Worm (Caenorhabditis elegans) whole organism, L3 larva: ENCODE results near the gene C18B2.2.

ENCODE experiments used
- R02D3.7 ChIP-seq: fragments of 150-350 bp; optimal IDR thresholded peaks from 2 replicates; lab custom pipeline; 2014; ENCODE audit warnings: missing biosample characterization, missing genetic modification characterization
- ZK546.5 ChIP-seq: sonication (generic microtip); optimal IDR thresholded peaks from 2 replicates; lab custom pipeline; 2017; ENCODE audit warnings: missing biosample characterization, missing genetic modification characterization
- aly-2 ChIP-seq: fragments of 150-350 bp; optimal IDR thresholded peaks from 2 replicates; lab custom pipeline; 2014; ENCODE audit warnings: missing biosample characterization, missing genetic modification characterization
- ceh-16 ChIP-seq: sonication (generic microtip); optimal IDR thresholded peaks from 2 replicates; lab custom pipeline; 2017; ENCODE audit warnings: missing biosample characterization, missing genetic modification characterization
- ceh-28 ChIP-seq: fragments of 150-350 bp; optimal IDR thresholded peaks from 2 replicates; lab custom pipeline; 2014; ENCODE audit warnings: missing biosample characterization, missing genetic modification reagents, missing genetic modification characterization
- ceh-82 ChIP-seq: fragments of 150-350 bp; optimal IDR thresholded peaks from 2 replicates; lab custom pipeline; 2014; ENCODE audit warnings: missing biosample characterization, missing genetic modification characterization
- daf-12 ChIP-seq: fragments of 150-350 bp; optimal IDR thresholded peaks from 2 replicates; lab custom pipeline; 2014; ENCODE audit warnings: missing biosample characterization, missing genetic modification reagents, missing genetic modification characterization
- egl-27 ChIP-seq: sonication (generic microtip); optimal IDR thresholded peaks from 4 replicates; lab custom pipeline; 2017; ENCODE audit warnings: missing biosample characterization, missing genetic modification reagents, missing genetic modification characterization
- elt-3 ChIP-seq, 3 experiments: fragments of 150-350 bp in 1 of 3; sonication (generic microtip) in 2 of 3; optimal IDR thresholded peaks; 2 replicates in 2 of 3; 4 replicates in 1 of 3; lab custom pipeline; 2014 to 2017; ENCODE audit warnings: missing biosample characterization in 3 of 3, missing genetic modification characterization in 3 of 3
- fkh-2 ChIP-seq: fragments of 150-350 bp; optimal IDR thresholded peaks from 2 replicates; lab custom pipeline; 2014; ENCODE audit warnings: missing biosample characterization, missing genetic modification reagents, missing genetic modification characterization
- hmg-11 ChIP-seq: sonication (generic microtip); optimal IDR thresholded peaks from 2 replicates; lab custom pipeline; 2016; ENCODE audit warnings: missing genetic modification characterization, missing compliant biosample characterization
- lin-15B ChIP-seq: fragments of 150-350 bp; optimal IDR thresholded peaks from 2 replicates; lab custom pipeline; 2014; ENCODE audit warnings: missing biosample characterization, missing genetic modification characterization
- lin-39 ChIP-seq: fragments of 150-350 bp; optimal IDR thresholded peaks from 2 replicates; lab custom pipeline; 2018; ENCODE audit warnings: missing biosample characterization, missing genetic modification reagents, missing genetic modification characterization
- lsy-12 ChIP-seq: sonication (generic microtip); optimal IDR thresholded peaks from 2 replicates; lab custom pipeline; 2016; ENCODE audit warnings: mild to moderate bottlenecking, missing genetic modification characterization, missing compliant biosample characterization
- mml-1 ChIP-seq: fragments of 150-350 bp; sonication (generic microtip); optimal IDR thresholded peaks from 3 replicates; lab custom pipeline; 2014; ENCODE audit warnings: missing biosample characterization, missing genetic modification characterization
- nfya-1 ChIP-seq: sonication (generic microtip); optimal IDR thresholded peaks from 2 replicates; lab custom pipeline; 2017; ENCODE audit warnings: missing genetic modification characterization, mild to moderate bottlenecking, missing compliant biosample characterization, antibody characterized with exemption, moderate library complexity; ENCODE audit not compliant: insufficient read depth
- nhr-11 ChIP-seq: fragments of 150-350 bp; optimal IDR thresholded peaks from 2 replicates; lab custom pipeline; 2014; ENCODE audit warnings: missing biosample characterization, missing genetic modification characterization
- nhr-12 ChIP-seq: fragments of 150-350 bp; optimal IDR thresholded peaks from 2 replicates; lab custom pipeline; 2014; ENCODE audit warnings: missing biosample characterization, missing genetic modification characterization
- nhr-23 ChIP-seq: fragments of 150-350 bp; optimal IDR thresholded peaks from 2 replicates; lab custom pipeline; 2014; ENCODE audit warnings: missing biosample characterization, missing genetic modification reagents, missing genetic modification characterization
- nhr-25 ChIP-seq: sonication (generic microtip); optimal IDR thresholded peaks from 2 replicates; lab custom pipeline; 2017; ENCODE audit warnings: missing biosample characterization, missing genetic modification characterization
- nhr-28 ChIP-seq: fragments of 150-350 bp; optimal IDR thresholded peaks from 2 replicates; lab custom pipeline; 2014; ENCODE audit warnings: missing biosample characterization, missing genetic modification characterization
- nhr-43 ChIP-seq: sonication (generic microtip); optimal IDR thresholded peaks from 2 replicates; lab custom pipeline; 2016; ENCODE audit warnings: mild to moderate bottlenecking, missing genetic modification characterization, missing compliant biosample characterization; ENCODE audit not compliant: poor library complexity, severe bottlenecking
- nhr-67 ChIP-seq: fragments of 150-350 bp; optimal IDR thresholded peaks from 2 replicates; lab custom pipeline; 2014; ENCODE audit warnings: missing biosample characterization, missing genetic modification characterization
- nhr-76 ChIP-seq: fragments of 150-350 bp; sonication (generic microtip); optimal IDR thresholded peaks from 5 replicates; lab custom pipeline; 2014; ENCODE audit warnings: missing biosample characterization, missing genetic modification characterization
- pha-4 ChIP-seq: fragments of 150-350 bp; optimal IDR thresholded peaks from 2 replicates; lab custom pipeline; 2014; ENCODE audit warnings: missing biosample characterization, missing genetic modification reagents, missing genetic modification characterization
- pqm-1 ChIP-seq: fragments of 150-350 bp; optimal IDR thresholded peaks from 2 replicates; lab custom pipeline; 2017; ENCODE audit warnings: missing biosample characterization, missing genetic modification characterization, inconsistent platforms
- sea-2 ChIP-seq: fragments of 150-350 bp; sonication (generic microtip); optimal IDR thresholded peaks from 4 replicates; lab custom pipeline; 2014; ENCODE audit warnings: missing biosample characterization, missing genetic modification reagents, missing genetic modification characterization
- skn-1 ChIP-seq: fragments of 150-350 bp; optimal IDR thresholded peaks from 2 replicates; lab custom pipeline; 2014; ENCODE audit warnings: missing biosample characterization, missing genetic modification characterization
- snpc-4 ChIP-seq: fragments of 150-350 bp; optimal IDR thresholded peaks from 2 replicates; lab custom pipeline; 2014; ENCODE audit warnings: missing biosample characterization, missing genetic modification characterization
- tbx-2 ChIP-seq: sonication (generic microtip); optimal IDR thresholded peaks from 2 replicates; lab custom pipeline; 2016; ENCODE audit warnings: mild to moderate bottlenecking, missing genetic modification characterization, missing compliant biosample characterization
- unc-39 ChIP-seq: sonication (generic microtip); optimal IDR thresholded peaks from 4 replicates; lab custom pipeline; 2017; ENCODE audit warnings: missing biosample characterization, missing genetic modification characterization
- ztf-11 ChIP-seq: fragments of 150-350 bp; optimal IDR thresholded peaks from 2 replicates; lab custom pipeline; 2014; ENCODE audit warnings: missing biosample characterization, missing genetic modification characterization
- ztf-4 ChIP-seq: fragments of 150-350 bp; optimal IDR thresholded peaks from 2 replicates; lab custom pipeline; 2014; ENCODE audit warnings: missing biosample characterization, missing genetic modification characterization

C18B2.2 gene

DNA sequence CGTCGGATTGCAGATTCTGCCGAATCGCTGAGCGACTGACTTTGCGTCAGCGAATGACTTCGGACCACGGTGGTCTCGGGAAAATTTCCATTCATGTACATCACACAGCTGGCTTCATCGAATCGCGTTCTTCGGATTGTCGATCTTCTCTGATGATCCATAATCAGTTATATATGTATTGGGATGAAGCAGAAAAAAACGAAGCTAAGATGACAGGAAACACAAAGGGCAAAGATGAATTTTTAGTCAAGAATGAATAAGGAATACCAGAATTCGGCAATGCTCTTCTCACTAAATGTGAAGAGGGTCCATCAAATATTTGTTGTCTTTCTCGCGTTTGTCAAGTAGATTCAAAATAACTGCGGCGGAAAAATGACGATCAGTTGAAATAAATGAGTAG lies 6.0 kb upstream of the C18B2.2 start, which contains the start of gene del-9:
Gene del-9 (minus strand): TSS at position 101 of the 400 bp plus-strand sequence.
- no peak for TF ChIP-seq ZK546.5 (tag; lab: Kevin White, UChicago)
- TF ChIP-seq unc-39 (tag; lab: Kevin White, UChicago): no peak
- TF ChIP-seq skn-1: no peak
- TF ChIP-seq elt-3 (tag; optimal IDR thresholded peaks at IDR 0.05; lab: Kevin White, UChicago): no peak
- no peak for TF ChIP-seq mml-1 (tag; lab: Kevin White, UChicago)
- TF ChIP-seq nhr-67 (tag; lab: Kevin White, UChicago): no peak
- TF ChIP-seq lin-15B (tag; lab: Kevin White, UChicago): no peak
- TF ChIP-seq nhr-28 (tag; lab: Kevin White, UChicago): no peak
- no peak for TF ChIP-seq nhr-43 (tag; lab: Kevin White, UChicago)
- TF ChIP-seq fkh-2 (tag; lab: Kevin White, UChicago): no peak
- TF ChIP-seq ztf-4: no peak
- TF ChIP-seq daf-12 (tag; lab: Kevin White, UChicago): no peak
- no peak for TF ChIP-seq sea-2 (GFP tag; lab: Kevin White, UChicago)

DNA sequence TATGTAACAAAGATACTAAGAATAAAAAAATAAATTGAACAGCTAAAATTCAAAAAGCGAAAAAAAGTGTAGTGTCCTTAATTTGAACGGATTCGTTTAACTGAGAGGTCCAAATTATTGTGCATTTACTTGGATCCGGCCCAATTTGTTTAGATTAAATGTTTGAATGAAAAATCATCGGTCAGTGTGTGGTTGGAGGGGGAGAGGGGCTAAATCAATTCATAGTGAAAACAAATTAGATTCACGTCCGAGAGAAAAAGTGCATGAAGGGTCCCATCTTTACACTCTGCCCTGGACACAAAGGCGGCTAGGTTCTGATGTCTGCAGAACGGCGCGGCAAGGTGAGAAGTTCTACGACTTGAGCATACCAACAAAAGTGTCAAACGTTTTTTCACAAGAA lies 4.4 kb upstream of the C18B2.2 start:
- TF ChIP-seq sea-2 (GFP tag; lab: Kevin White, UChicago): no peak
- TF ChIP-seq fkh-2 (tag; lab: Kevin White, UChicago): no peak
- TF ChIP-seq snpc-4 (tag; lab: Kevin White, UChicago): no peak

DNA sequence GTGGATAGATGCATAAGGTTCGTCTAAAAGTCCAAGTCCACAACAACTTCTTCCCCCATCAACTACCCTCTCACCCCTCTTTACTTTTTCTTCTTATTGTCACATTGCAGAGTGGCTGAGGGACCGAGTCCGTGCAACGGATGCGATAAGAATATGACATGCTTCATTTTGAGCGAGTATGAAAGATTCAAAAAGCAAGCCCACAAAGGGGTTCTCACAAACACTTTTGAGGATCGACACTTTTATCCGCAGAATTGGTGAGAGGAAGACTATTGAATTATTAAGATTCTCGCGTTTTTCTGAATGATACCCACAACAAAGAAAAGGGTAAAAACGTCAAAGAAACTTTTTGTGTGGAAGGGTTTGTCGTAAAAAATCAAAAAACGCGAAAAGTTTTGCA lies 2.3 kb downstream of the C18B2.2 start:
- TF ChIP-seq snpc-4 (tag; lab: Kevin White, UChicago) (no peak), lin-39 (tag; lab: Kevin White, UChicago) (no peak), nhr-67 (tag; lab: Kevin White, UChicago) (no peak), hmg-11 (no peak), pha-4 (tag; lab: Kevin White, UChicago) (no peak), ceh-16 (tag; lab: Kevin White, UChicago) (no peak), egl-27 (no peak), ceh-82 (tag; lab: Kevin White, UChicago) (no peak), skn-1 (no peak), nhr-12 (no peak), tbx-2 (tag; lab: Kevin White, UChicago) (no peak), ZK546.5 (tag; lab: Kevin White, UChicago) (no peak), elt-3 (tag; optimal IDR thresholded peaks at IDR 0.05; lab: Kevin White, UChicago) (no peak), nhr-28 (tag; lab: Kevin White, UChicago) (no peak), daf-12 (tag; lab: Kevin White, UChicago) (no peak), nhr-23 (tag; lab: Kevin White, UChicago) (no peak), ceh-28 (tag; lab: Kevin White, UChicago) (no peak), nfya-1 (tag; lab: Kevin White, UChicago) (no peak), lin-15B (tag; lab: Kevin White, UChicago) (no peak)

DNA sequence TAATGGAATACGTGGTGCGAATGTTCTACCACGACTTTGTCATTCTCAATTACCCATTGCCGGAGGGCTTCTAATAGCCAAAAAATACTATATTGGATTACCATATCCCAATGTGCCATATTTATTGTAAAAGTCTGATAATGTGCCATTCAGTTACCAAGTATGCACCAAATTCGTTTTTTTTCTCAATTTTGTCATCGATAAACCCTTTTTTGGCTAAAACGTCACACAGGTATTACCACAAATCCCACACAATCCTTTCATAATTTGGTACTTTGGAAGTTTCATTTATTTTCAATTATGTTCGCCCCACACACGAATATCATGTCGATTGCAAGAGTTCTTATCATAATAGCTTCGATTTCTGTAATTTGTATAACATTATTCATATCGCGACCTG lies 4.8 kb downstream of the C18B2.2 start, which contains the start of gene vep-2:
Gene vep-2 (plus strand): TSS at position 301 of the 400 bp plus-strand sequence.
- TF ChIP-seq nhr-76 (no peak), unc-39 (tag; lab: Kevin White, UChicago) (no peak), ZK546.5 (tag; lab: Kevin White, UChicago) (no peak), nhr-25 (tag; lab: Kevin White, UChicago) (no peak)

DNA sequence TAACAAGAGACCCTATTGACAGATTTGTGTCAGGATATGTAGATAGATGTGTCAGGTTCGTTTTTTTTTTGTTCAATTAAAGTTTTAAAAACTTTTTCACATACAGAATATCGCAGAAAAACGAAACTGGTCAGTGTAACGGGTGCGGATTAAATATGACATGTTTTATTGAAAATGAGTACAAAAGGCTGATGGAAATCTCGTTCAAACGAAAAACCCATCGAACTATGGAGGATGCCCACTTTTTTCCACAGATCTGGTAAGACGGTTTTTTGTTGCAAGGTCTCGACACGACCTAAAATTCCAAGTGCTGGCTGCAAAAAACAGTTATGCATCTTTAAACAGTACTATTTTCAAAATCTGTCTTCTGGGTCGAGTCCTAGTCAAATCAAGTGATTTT lies 6.8 kb downstream of the C18B2.2 start:
- TF ChIP-seq nhr-11 (tag; lab: Kevin White, UChicago) (no peak), tbx-2 (tag; lab: Kevin White, UChicago) (no peak), pqm-1 (tag; lab: Kevin White, UChicago) (no peak), unc-39 (tag; lab: Kevin White, UChicago) (no peak), ztf-11 (tag; lab: Kevin White, UChicago) (no peak), aly-2 (tag; lab: Kevin White, UChicago) (no peak), pha-4 (tag; lab: Kevin White, UChicago) (no peak), nhr-28 (tag; lab: Kevin White, UChicago) (no peak), nfya-1 (tag; lab: Kevin White, UChicago) (no peak), lsy-12 (tag; lab: Kevin White, UChicago) (no peak), daf-12 (tag; lab: Kevin White, UChicago) (no peak), ceh-16 (tag; lab: Kevin White, UChicago) (no peak), sea-2 (GFP tag; lab: Kevin White, UChicago) (no peak), R02D3.7 (no peak)
